Fruit fly (Drosophila melanogaster) whole organism, prepupa: Measurements from ENCODE around the gene Snapin.
A peak's percentile ranks its signal among the peaks of the same experiment; 100 is the strongest.

Experiments used
- Blimp-1 ChIP-seq: fragments of 200-800 bp; sonication (Bioruptor generic); optimal IDR thresholded peaks from 3 replicates; lab custom pipeline; 2017; ENCODE audit warnings: missing biosample characterization, missing genetic modification characterization, mild to moderate bottlenecking, moderate library complexity, missing genetic modification reagents
- CG10631 ChIP-seq: fragments of 200-800 bp; sonication (Bioruptor generic); optimal IDR thresholded peaks from 2 replicates; lab custom pipeline; 2016; ENCODE audit warnings: missing biosample characterization, missing genetic modification characterization
- CG10669 ChIP-seq: fragments of 200-800 bp; sonication (Bioruptor generic); optimal IDR thresholded peaks from 3 replicates; lab custom pipeline; 2018; ENCODE audit warnings: missing biosample characterization, mild to moderate bottlenecking, missing genetic modification characterization, moderate library complexity
- CG11294 ChIP-seq: fragments of 200-800 bp; sonication (Bioruptor generic); IDR thresholded peaks from 2 replicates; pipeline ENCODE4 v1.3.6; 2022; ENCODE audit warnings: missing biosample characterization, missing genetic modification characterization
- CG11762 ChIP-seq: fragments of 200-800 bp; sonication (Bioruptor generic); optimal IDR thresholded peaks from 3 replicates; lab custom pipeline; 2016; ENCODE audit warnings: missing biosample characterization, missing genetic modification characterization; ENCODE audit not compliant: insufficient read depth
- CG11902 ChIP-seq: fragments of 200-800 bp; sonication (Bioruptor generic); optimal IDR thresholded peaks from 3 replicates; lab custom pipeline; 2016; ENCODE audit warnings: missing biosample characterization, missing genetic modification characterization
- CG15336 ChIP-seq: fragments of 200-800 bp; sonication (Bioruptor generic); IDR thresholded peaks from 2 replicates; pipeline ENCODE4 v1.3.6; 2022; ENCODE audit warnings: missing biosample characterization, missing genetic modification characterization
- CG1621 ChIP-seq: fragments of 200-800 bp; sonication (Bioruptor generic); optimal IDR thresholded peaks from 3 replicates; lab custom pipeline; 2018; ENCODE audit warnings: missing biosample characterization, mild to moderate bottlenecking, missing genetic modification characterization
- CG16779 ChIP-seq: fragments of 200-800 bp; sonication (Bioruptor generic); optimal IDR thresholded peaks from 3 replicates; lab custom pipeline; 2017; ENCODE audit warnings: missing biosample characterization, mild to moderate bottlenecking, missing genetic modification characterization
- CG31627 ChIP-seq: fragments of 200-800 bp; sonication (Bioruptor generic); optimal IDR thresholded peaks from 3 replicates; lab custom pipeline; 2016; ENCODE audit warnings: missing biosample characterization, missing genetic modification characterization
- CG32006 ChIP-seq: fragments of 200-800 bp; sonication (Bioruptor generic); optimal IDR thresholded peaks from 3 replicates; lab custom pipeline; 2017; ENCODE audit warnings: missing biosample characterization, mild to moderate bottlenecking, missing genetic modification characterization
- CG34406 ChIP-seq: fragments of 200-800 bp; sonication (Bioruptor generic); optimal IDR thresholded peaks from 3 replicates; lab custom pipeline; 2016; ENCODE audit warnings: missing biosample characterization, missing genetic modification characterization
- CG3919 ChIP-seq: fragments of 200-800 bp; sonication (Bioruptor generic); optimal IDR thresholded peaks from 3 replicates; lab custom pipeline; 2016; ENCODE audit warnings: missing biosample characterization, missing genetic modification characterization
- CG4318 ChIP-seq: fragments of 200-800 bp; sonication (Bioruptor generic); optimal IDR thresholded peaks from 3 replicates; lab custom pipeline; 2017; ENCODE audit warnings: missing biosample characterization, mild to moderate bottlenecking, missing genetic modification characterization
- CG6163 ChIP-seq: fragments of 200-800 bp; sonication (Bioruptor generic); IDR thresholded peaks from 3 replicates; pipeline ENCODE4 v1.3.6; 2022; ENCODE audit warnings: missing biosample characterization, missing genetic modification characterization
- CG6276 ChIP-seq: fragments of 200-800 bp; sonication (Bioruptor generic); optimal IDR thresholded peaks from 2 replicates; lab custom pipeline; 2017; ENCODE audit warnings: missing biosample characterization, mild to moderate bottlenecking, missing genetic modification characterization
- CG6792 ChIP-seq: fragments of 200-800 bp; sonication (Bioruptor generic); optimal IDR thresholded peaks from 3 replicates; lab custom pipeline; 2016; ENCODE audit warnings: missing biosample characterization, missing genetic modification characterization
- CG6808 ChIP-seq: fragments of 200-800 bp; sonication (Bioruptor generic); optimal IDR thresholded peaks from 3 replicates; lab custom pipeline; 2017; ENCODE audit warnings: missing biosample characterization, missing genetic modification characterization, mild to moderate bottlenecking, moderate library complexity, missing genetic modification reagents
- CG7368 ChIP-seq: fragments of 200-800 bp; sonication (Bioruptor generic); optimal IDR thresholded peaks from 3 replicates; lab custom pipeline; 2016; ENCODE audit warnings: missing biosample characterization, missing genetic modification characterization
- CG8119 ChIP-seq: fragments of 200-800 bp; sonication (Bioruptor generic); IDR thresholded peaks from 3 replicates; pipeline ENCODE4 v1.3.6; 2022; ENCODE audit warnings: missing biosample characterization, missing genetic modification characterization
- CG8319 ChIP-seq: fragments of 200-800 bp; sonication (Bioruptor generic); optimal IDR thresholded peaks from 3 replicates; lab custom pipeline; 2016; ENCODE audit warnings: missing biosample characterization, missing genetic modification characterization
- CG8632 ChIP-seq: fragments of 200-800 bp; sonication (Bioruptor generic); optimal IDR thresholded peaks from 3 replicates; lab custom pipeline; 2016; ENCODE audit warnings: missing biosample characterization, missing genetic modification characterization
- CG9139 ChIP-seq: fragments of 200-800 bp; sonication (Bioruptor generic); optimal IDR thresholded peaks from 3 replicates; lab custom pipeline; 2017; ENCODE audit warnings: missing biosample characterization, mild to moderate bottlenecking, missing genetic modification characterization
- Eip75B ChIP-seq: fragments of 200-800 bp; sonication (Bioruptor generic); optimal IDR thresholded peaks from 3 replicates; lab custom pipeline; 2016; ENCODE audit warnings: missing biosample characterization, missing genetic modification characterization
- Eip78C ChIP-seq: fragments of 200-800 bp; sonication (Bioruptor generic); peaks from one replicate; lab custom pipeline; 2016; ENCODE audit warnings: missing biosample characterization, missing genetic modification characterization
- Eip93F ChIP-seq: fragments of 200-800 bp; sonication (Bioruptor generic); optimal IDR thresholded peaks from 2 replicates; lab custom pipeline; 2016; ENCODE audit warnings: missing biosample characterization, mild to moderate bottlenecking, missing genetic modification characterization
- Ets21C ChIP-seq: fragments of 200-800 bp; sonication (Bioruptor generic); optimal IDR thresholded peaks from 3 replicates; lab custom pipeline; 2016; ENCODE audit warnings: missing biosample characterization, missing genetic modification characterization
- Ets96B ChIP-seq: fragments of 200-800 bp; optimal IDR thresholded peaks from 2 replicates; lab custom pipeline; 2019; ENCODE audit warnings: missing biosample characterization, mild to moderate bottlenecking, missing genetic modification characterization, moderate library complexity
- Gug ChIP-seq: fragments of 200-800 bp; sonication (Bioruptor generic); IDR thresholded peaks from 2 replicates; pipeline ENCODE4 v1.3.6; 2022; ENCODE audit warnings: missing biosample characterization, missing genetic modification characterization
- Hr38 ChIP-seq: sonication (Bioruptor generic); optimal IDR thresholded peaks from 2 replicates; lab custom pipeline; 2016; ENCODE audit warnings: missing biosample characterization, missing genetic modification characterization
- Hr4 ChIP-seq: fragments of 200-800 bp; sonication (Bioruptor generic); optimal IDR thresholded peaks from 3 replicates; lab custom pipeline; 2016; ENCODE audit warnings: missing biosample characterization, missing genetic modification characterization
- Met ChIP-seq: fragments of 200-800 bp; sonication (Bioruptor generic); optimal IDR thresholded peaks from 3 replicates; lab custom pipeline; 2016; ENCODE audit warnings: missing biosample characterization, missing genetic modification characterization
- OdsH ChIP-seq: fragments of 200-800 bp; sonication (Bioruptor generic); optimal IDR thresholded peaks from 3 replicates; lab custom pipeline; 2016; ENCODE audit warnings: missing biosample characterization, missing genetic modification characterization
- Smox ChIP-seq: fragments of 200-800 bp; sonication (Bioruptor generic); optimal IDR thresholded peaks from 3 replicates; lab custom pipeline; 2016; ENCODE audit warnings: missing biosample characterization, missing genetic modification characterization
- Sox102F ChIP-seq: fragments of 200-800 bp; sonication (Bioruptor generic); optimal IDR thresholded peaks from 2 replicates; lab custom pipeline; 2016; ENCODE audit warnings: missing biosample characterization, mild to moderate bottlenecking, missing genetic modification characterization
- Sox14 ChIP-seq: fragments of 200-800 bp; sonication (Bioruptor generic); optimal IDR thresholded peaks from 3 replicates; lab custom pipeline; 2016; ENCODE audit warnings: missing biosample characterization, missing genetic modification characterization
- Sox15 ChIP-seq: fragments of 200-800 bp; sonication (Bioruptor generic); optimal IDR thresholded peaks from 3 replicates; lab custom pipeline; 2016; ENCODE audit warnings: missing biosample characterization, missing genetic modification characterization
- achi ChIP-seq: fragments of 200-800 bp; sonication (Bioruptor generic); optimal IDR thresholded peaks from 3 replicates; lab custom pipeline; 2016; ENCODE audit warnings: missing biosample characterization, missing genetic modification characterization
- cyc ChIP-seq: fragments of 200-800 bp; sonication (Bioruptor generic); optimal IDR thresholded peaks from 3 replicates; lab custom pipeline; 2016; ENCODE audit warnings: missing biosample characterization, missing genetic modification characterization
- dac ChIP-seq: fragments of 200-800 bp; sonication (Bioruptor generic); optimal IDR thresholded peaks from 2 replicates; lab custom pipeline; 2017; ENCODE audit warnings: missing biosample characterization, mild to moderate bottlenecking, missing genetic modification characterization
- dsx ChIP-seq: fragments of 200-800 bp; optimal IDR thresholded peaks from 3 replicates; lab custom pipeline; 2019; ENCODE audit warnings: missing biosample characterization, mild to moderate bottlenecking, missing genetic modification characterization, moderate library complexity; ENCODE audit not compliant: poor library complexity, severe bottlenecking
- eg ChIP-seq: fragments of 200-800 bp; sonication (Bioruptor generic); IDR thresholded peaks from 3 replicates; pipeline ENCODE4 v1.3.6; 2022; ENCODE audit warnings: missing biosample characterization, missing genetic modification characterization
- esn ChIP-seq: fragments of 200-800 bp; sonication (Bioruptor generic); optimal IDR thresholded peaks from 2 replicates; lab custom pipeline; 2016; ENCODE audit warnings: missing biosample characterization, mild to moderate bottlenecking, missing genetic modification characterization, moderate library complexity
- fd59A ChIP-seq: fragments of 200-800 bp; sonication (Bioruptor generic); optimal IDR thresholded peaks from 2 replicates; lab custom pipeline; 2017; ENCODE audit warnings: missing biosample characterization, mild to moderate bottlenecking, missing genetic modification characterization, missing genetic modification reagents
- fd85E ChIP-seq: fragments of 200-800 bp; sonication (Bioruptor generic); optimal IDR thresholded peaks from 3 replicates; lab custom pipeline; 2016; ENCODE audit warnings: missing biosample characterization, missing genetic modification characterization
- fkh ChIP-seq: fragments of 200-800 bp; sonication (Bioruptor generic); optimal IDR thresholded peaks from 3 replicates; lab custom pipeline; 2017; ENCODE audit warnings: missing biosample characterization, mild to moderate bottlenecking, missing genetic modification characterization, moderate library complexity
- net ChIP-seq: fragments of 200-800 bp; sonication (Bioruptor generic); optimal IDR thresholded peaks from 3 replicates; lab custom pipeline; 2016; ENCODE audit warnings: missing biosample characterization, missing genetic modification characterization
- pdm3 ChIP-seq: fragments of 200-800 bp; sonication (Bioruptor generic); optimal IDR thresholded peaks from 3 replicates; lab custom pipeline; 2016; ENCODE audit warnings: missing biosample characterization, missing genetic modification characterization
- spab ChIP-seq: fragments of 200-800 bp; sonication (Bioruptor generic); optimal IDR thresholded peaks from 2 replicates; lab custom pipeline; 2017; ENCODE audit warnings: missing biosample characterization, mild to moderate bottlenecking, missing genetic modification characterization, missing genetic modification reagents
- ss ChIP-seq, 2 experiments: fragments of 200-800 bp; sonication (Bioruptor generic); optimal IDR thresholded peaks; 2 replicates in 1 of 2; 3 replicates in 1 of 2; lab custom pipeline; 2017 to 2018; ENCODE audit warnings: mild to moderate bottlenecking in 2 of 2, missing biosample characterization in 2 of 2, missing genetic modification characterization in 2 of 2, moderate library complexity in 1 of 2
- topi ChIP-seq: fragments of 200-800 bp; sonication (Bioruptor generic); optimal IDR thresholded peaks from 3 replicates; lab custom pipeline; 2016; ENCODE audit warnings: missing biosample characterization, missing genetic modification characterization
- vri ChIP-seq: fragments of 200-800 bp; sonication (Bioruptor generic); optimal IDR thresholded peaks from 3 replicates; lab custom pipeline; 2016; ENCODE audit warnings: missing biosample characterization, mild to moderate bottlenecking, missing genetic modification characterization

The Snapin gene

DNA sequence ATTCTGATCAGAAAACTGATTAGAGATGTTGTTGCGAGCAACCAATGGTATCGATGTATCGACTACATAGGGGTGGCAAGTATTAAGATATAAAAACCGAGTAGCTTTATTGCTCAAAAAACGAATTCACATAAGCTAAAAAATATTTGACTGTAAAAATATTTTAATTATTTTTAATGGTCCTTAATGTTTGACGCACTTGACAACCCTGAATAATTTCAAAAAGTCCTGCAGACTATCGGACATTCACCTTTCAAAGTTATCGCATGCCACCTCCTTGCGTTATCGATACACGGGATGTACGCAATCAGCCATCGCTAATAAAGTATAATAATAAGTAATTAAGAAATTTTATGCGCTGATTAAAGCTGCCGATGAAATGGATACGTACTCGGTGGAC is at the start of gene Snapin, which contains the start of the genes HemK2 and Tnpo-SR:
Snapin (minus strand) TSS at position 24 of the 400 bp plus-strand sequence.
HemK2 (minus strand) TSS at position 24 of the 400 bp plus-strand sequence.
Tnpo-SR (plus strand) TSS at position 271 of the 400 bp plus-strand sequence.
- TF ChIP-seq CG6792 (GFP tag; lab: Kevin White, UChicago) (peak; percentile 89), Hr38 (GFP tag; lab: Kevin White, UChicago) (no peak), CG7368 (GFP tag; lab: Kevin White, UChicago) (peak; percentile 78), vri (GFP tag; lab: Kevin White, UChicago) (peak; percentile 88), CG10631 (peak; percentile 94), Blimp-1 (peak; percentile 70), CG6276 (GFP tag; lab: Kevin White, UChicago) (no peak), CG32006 (GFP tag; lab: Kevin White, UChicago) (peak; percentile 84), esn (peak; percentile 93), CG6163 (peak; percentile 93), Ets21C (peak; percentile 90), Eip78C (GFP tag; lab: Kevin White, UChicago) (peak; percentile 95), fkh (peak; percentile 48), OdsH (GFP tag; lab: Kevin White, UChicago) (peak; percentile 92), cyc (peak; percentile 93), CG11294 (peak; percentile 79; the same call in 1 of the 2 replicates), Gug (GFP tag; lab: Robert Waterston, UW) (peak; percentile 88), CG3919 (GFP tag; lab: Kevin White, UChicago) (peak; percentile 89), CG8632 (GFP tag; lab: Kevin White, UChicago) (peak; percentile 83), Met (GFP tag; lab: Kevin White, UChicago) (peak; percentile 92), CG8319 (peak; percentile 78), dsx (GFP tag; lab: Kevin White, UChicago) (peak; percentile 85), Sox14 (GFP tag; lab: Kevin White, UChicago) (peak; percentile 91), CG11902 (peak; percentile 91), Ets96B (tag; lab: Kevin White, UChicago) (peak; percentile 89), net (GFP tag; lab: Kevin White, UChicago) (peak; percentile 80), dac (GFP tag; lab: Kevin White, UChicago) (peak; percentile 75), Sox102F (GFP tag; lab: Kevin White, UChicago) (peak; percentile 90), CG4318 (GFP tag; lab: Kevin White, UChicago) (peak; percentile 76), CG9139 (no peak), CG15336 (GFP tag; lab: Robert Waterston, UW) (peak; percentile 83), CG11762 (GFP tag; lab: Kevin White, UChicago) (peak; percentile 78), CG1621 (tag; lab: Kevin White, UChicago) (peak; percentile 83), achi (GFP tag; lab: Kevin White, UChicago) (peak; percentile 87), CG16779 (tag; lab: Kevin White, UChicago) (peak; percentile 53), fd59A (GFP tag; lab: Kevin White, UChicago) (peak; percentile 69), CG8119 (GFP tag; lab: Robert Waterston, UW) (peak; percentile 76; the same call in 2 of the 3 replicates), CG10669 (peak; percentile 84), Hr4 (GFP tag; lab: Kevin White, UChicago) (peak; percentile 91), CG6808 (GFP tag; lab: Kevin White, UChicago) (peak; percentile 74), topi (GFP tag; lab: Kevin White, UChicago) (peak; percentile 94), CG31627 (GFP tag; lab: Kevin White, UChicago) (peak; percentile 91), eg (GFP tag; lab: Robert Waterston, UW) (peak; percentile 90), Eip93F (GFP tag; lab: Kevin White, UChicago) (peak; percentile 87), CG34406 (GFP tag; lab: Kevin White, UChicago) (peak; percentile 80), spab (no peak), fd85E (GFP tag; lab: Kevin White, UChicago) (peak; percentile 47), ss (GFP tag; optimal IDR thresholded peaks at IDR 0.05; lab: Kevin White, UChicago) (peak; percentile 59 to 84), Sox15 (GFP tag; lab: Kevin White, UChicago) (peak; percentile 83), Smox (GFP tag; lab: Kevin White, UChicago) (peak; percentile 92), Eip75B (GFP tag; lab: Kevin White, UChicago) (peak; percentile 89), pdm3 (GFP tag; lab: Kevin White, UChicago) (peak; percentile 92)
